Fruit fly (Drosophila melanogaster): ENCODE results near the gene NimC3.
A peak's percentile ranks its signal among the peaks of the same experiment; 100 is the strongest.

The NimC3 gene

dm6 chr2L:14031439-14031838 is 11.4 kb upstream of the NimC3 start, which contains the start of gene CG18095:
TSS of gene CG18095 (minus strand) at chr2L:14031539.
- TF ChIP-seq OdsH (GFP tag; optimal IDR thresholded peaks at IDR 0.05) = no peak
- TF ChIP-seq tai (GFP tag; optimal IDR thresholded peaks at IDR 0.05) = no peak
- no peak for TF ChIP-seq fru (GFP tag; optimal IDR thresholded peaks at IDR 0.05)
- no peak for TF ChIP-seq ey (GFP tag; optimal IDR thresholded peaks at IDR 0.05)
- no peak for TF ChIP-seq h (GFP tag; optimal IDR thresholded peaks at IDR 0.05)
- TF ChIP-seq br (GFP tag; optimal IDR thresholded peaks at IDR 0.05) = no peak
- TF ChIP-seq rgr (GFP tag; optimal IDR thresholded peaks at IDR 0.05) = no peak
- no peak for TF ChIP-seq Hr78 (GFP tag; optimal IDR thresholded peaks at IDR 0.05)
- no peak for TF ChIP-seq Sp1 (GFP tag; optimal IDR thresholded peaks at IDR 0.05)
- TF ChIP-seq HLH106 (tag; optimal IDR thresholded peaks at IDR 0.05) = no peak
- TF ChIP-seq jim (GFP tag; optimal IDR thresholded peaks at IDR 0.05) = no peak
- TF ChIP-seq Vsx2 (GFP tag; optimal IDR thresholded peaks at IDR 0.05; ENCODE audit: partially characterized antibody) = no peak
- no peak for TF ChIP-seq dmrt93B (GFP tag; optimal IDR thresholded peaks at IDR 0.05)
- TF ChIP-seq Dif (GFP tag; optimal IDR thresholded peaks at IDR 0.05; ENCODE audit: partially characterized antibody) = no peak
- no peak for TF ChIP-seq CrebA (GFP tag; optimal IDR thresholded peaks at IDR 0.05; ENCODE audit: borderline replicate concordance)
- no peak for TF ChIP-seq sv (GFP tag; optimal IDR thresholded peaks at IDR 0.05)
- no peak for TF ChIP-seq Jra (GFP tag; optimal IDR thresholded peaks at IDR 0.05)
- no peak for TF ChIP-seq psq (GFP tag; optimal IDR thresholded peaks at IDR 0.05)
- TF ChIP-seq dsf (GFP tag; optimal IDR thresholded peaks at IDR 0.05; ENCODE audit: borderline replicate concordance) = no peak
- no peak for TF ChIP-seq woc (GFP tag; optimal IDR thresholded peaks at IDR 0.05)

DNA sequence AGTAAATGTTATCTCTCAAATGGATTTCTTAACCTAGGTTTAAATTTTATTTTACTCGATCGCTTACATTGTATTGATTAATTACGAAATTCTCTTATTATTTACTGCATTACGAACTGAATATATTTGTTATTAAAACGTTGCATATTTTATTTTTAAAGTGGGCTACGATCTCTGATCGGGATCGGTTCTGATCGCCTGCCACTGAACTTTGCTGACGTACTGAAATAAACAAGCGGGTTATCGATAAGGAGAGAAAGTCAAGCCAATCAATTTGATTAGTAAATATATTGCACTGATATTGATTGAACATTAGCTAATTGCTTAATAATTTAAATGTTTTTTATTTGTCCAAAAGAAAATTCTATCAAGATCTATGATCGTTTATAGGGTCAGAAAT is 9.2 kb upstream of the NimC3 start:
- no peak for TF ChIP-seq CrebA (GFP tag; optimal IDR thresholded peaks at IDR 0.05; ENCODE audit: borderline replicate concordance)
- TF ChIP-seq fru (GFP tag; optimal IDR thresholded peaks at IDR 0.05) = no peak
- no peak for TF ChIP-seq Hr78 (GFP tag; optimal IDR thresholded peaks at IDR 0.05)
- TF ChIP-seq Abd-B (GFP tag; optimal IDR thresholded peaks at IDR 0.05) = no peak
- TF ChIP-seq CG9705 (GFP tag; optimal IDR thresholded peaks at IDR 0.05) = no peak
- TF ChIP-seq foxo (GFP tag; optimal IDR thresholded peaks at IDR 0.05) = no peak
- no peak for TF ChIP-seq Dif (GFP tag; optimal IDR thresholded peaks at IDR 0.05; ENCODE audit: partially characterized antibody)
- no peak for TF ChIP-seq sv (GFP tag; optimal IDR thresholded peaks at IDR 0.05)
- no peak for TF ChIP-seq lola (GFP tag; optimal IDR thresholded peaks at IDR 0.05)
- no peak for TF ChIP-seq Myc (optimal IDR thresholded peaks at IDR 0.05)
- no peak for TF ChIP-seq N (GFP tag; optimal IDR thresholded peaks at IDR 0.05)
- TF ChIP-seq sage (GFP tag; optimal IDR thresholded peaks at IDR 0.05) = no peak
- no peak for TF ChIP-seq OdsH (GFP tag; optimal IDR thresholded peaks at IDR 0.05)
- TF ChIP-seq usp (GFP tag; optimal IDR thresholded peaks at IDR 0.05) = no peak
- no peak for TF ChIP-seq GATAd (GFP tag; optimal IDR thresholded peaks at IDR 0.05)
- no peak for TF ChIP-seq woc (GFP tag; optimal IDR thresholded peaks at IDR 0.05)
- TF ChIP-seq ey (GFP tag; optimal IDR thresholded peaks at IDR 0.05) = no peak

DNA sequence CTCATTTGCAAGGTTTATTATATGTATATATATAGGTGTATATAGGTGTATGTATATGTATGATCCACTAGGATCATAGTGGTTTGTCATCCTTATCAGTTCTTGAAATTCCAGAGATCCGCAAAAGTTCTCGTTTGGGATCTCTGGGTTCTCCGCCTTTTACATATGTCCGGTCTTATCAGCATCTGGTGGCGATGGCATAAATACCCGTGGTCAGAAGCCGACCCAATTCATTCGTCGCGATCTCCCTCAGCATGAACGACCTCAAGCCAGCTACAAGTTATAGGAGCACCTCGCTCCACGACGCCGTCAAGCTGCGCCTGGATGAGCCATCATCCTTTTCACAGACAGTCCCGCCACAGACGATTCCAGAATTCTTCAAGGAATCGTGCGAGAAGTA is 6.8 kb upstream of the NimC3 start, which contains the start of gene hll:
TSS of gene hll (plus strand) at position 224 of the 400 bp plus-strand sequence.
- no peak for TF ChIP-seq HLH106 (tag; optimal IDR thresholded peaks at IDR 0.05)
- TF ChIP-seq jim (GFP tag; optimal IDR thresholded peaks at IDR 0.05) = no peak
- TF ChIP-seq Myc (optimal IDR thresholded peaks at IDR 0.05) = no peak
- no peak for TF ChIP-seq Hnf4 (GFP tag; optimal IDR thresholded peaks at IDR 0.05)
- TF ChIP-seq Rel (GFP tag; optimal IDR thresholded peaks at IDR 0.05) = no peak
- TF ChIP-seq Rel (tag; optimal IDR thresholded peaks at IDR 0.05) = no peak
- no peak for TF ChIP-seq fru (GFP tag; optimal IDR thresholded peaks at IDR 0.05)

DNA sequence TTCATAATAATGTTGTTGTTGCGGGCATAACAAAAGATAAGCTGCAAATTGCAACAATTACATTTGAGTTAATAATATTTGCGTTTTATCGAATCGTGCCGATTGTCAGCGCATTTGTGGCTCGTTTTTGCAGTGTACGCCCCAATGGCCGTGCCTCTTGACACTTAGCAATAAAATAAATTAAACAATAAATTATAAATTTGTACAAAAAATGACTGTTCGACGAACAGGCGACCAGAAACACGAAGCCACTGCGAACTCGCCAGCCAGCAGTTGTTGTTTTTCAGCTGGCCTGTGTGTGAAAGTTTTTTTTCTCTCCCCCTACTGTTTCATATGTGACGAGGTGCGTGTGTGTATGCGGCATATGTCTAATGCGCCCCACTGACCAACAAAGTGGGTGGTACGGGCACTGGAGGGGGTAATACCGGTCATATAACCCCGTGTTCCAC is 5.5 kb upstream of the NimC3 start:
- no peak for TF ChIP-seq Sp1 (GFP tag; optimal IDR thresholded peaks at IDR 0.05)
- peak; percentile 38 for TF ChIP-seq Vsx2 (GFP tag; optimal IDR thresholded peaks at IDR 0.05; ENCODE audit: partially characterized antibody)

DNA sequence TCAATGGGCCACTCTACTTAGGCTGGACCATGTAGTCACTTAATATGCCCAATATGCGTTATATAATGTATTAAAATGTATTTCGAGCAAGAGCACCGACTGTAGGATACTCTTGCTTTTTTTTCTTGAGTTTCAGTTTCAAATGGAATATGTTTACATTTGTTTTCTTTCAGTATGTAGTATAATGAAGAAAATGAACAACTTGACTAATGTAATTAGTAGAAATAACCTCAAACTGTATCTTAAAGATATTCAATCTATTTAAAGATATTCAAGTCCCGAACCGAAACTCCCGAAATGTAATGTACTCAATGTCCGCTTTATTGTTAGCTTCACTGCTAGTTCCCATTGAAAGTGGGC is 4.7 kb upstream of the NimC3 start:
- no peak for TF ChIP-seq dmrt93B (GFP tag; optimal IDR thresholded peaks at IDR 0.05)

Measured in whole organism, wandering third instar larva.